Fruit fly (Drosophila melanogaster): ENCODE results near the gene CG31145.
A peak's percentile ranks its signal among the peaks of the same experiment; 100 is the strongest.

Gene CG31145

DNA sequence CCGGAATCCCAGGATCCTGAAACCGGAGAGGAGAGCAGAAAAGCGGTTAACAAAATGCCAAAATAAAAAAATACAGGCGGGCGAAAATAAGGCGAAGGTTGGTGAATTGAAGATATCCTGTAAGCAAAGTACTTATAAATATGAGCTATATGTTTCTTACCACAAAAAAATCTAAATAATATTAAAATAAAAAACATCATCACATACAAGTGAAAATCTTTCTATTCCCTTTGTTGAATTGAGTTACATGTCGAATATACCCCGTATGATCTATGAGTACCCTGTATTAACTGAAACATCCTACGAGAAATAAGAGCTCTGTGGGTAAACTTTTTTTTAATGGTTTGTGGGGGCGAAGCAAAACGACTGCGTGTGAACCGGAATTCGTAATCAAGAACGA, 57.3 kb downstream of the CG31145 start (continued):
- TF ChIP-seq CG10147 (GFP tag; optimal IDR thresholded peaks at IDR 0.05) (peak; percentile 35), CG12155 (GFP tag; optimal IDR thresholded peaks at IDR 0.05) (no peak), sr (GFP tag; IDR thresholded peaks at IDR 0.05) (no peak), gem (tag; optimal IDR thresholded peaks at IDR 0.05) (peak; percentile 44), TFAM (GFP tag; optimal IDR thresholded peaks at IDR 0.05) (no peak), wdn (GFP tag; IDR thresholded peaks at IDR 0.05) (no peak), crc (GFP tag; optimal IDR thresholded peaks at IDR 0.05) (no peak), btn (GFP tag; optimal IDR thresholded peaks at IDR 0.05) (no peak), CG3726 (GFP tag; IDR thresholded peaks at IDR 0.05) (no peak), CG9609 (GFP tag; optimal IDR thresholded peaks at IDR 0.05) (no peak), fd64A (GFP tag; optimal IDR thresholded peaks at IDR 0.05) (no peak), dan (GFP tag; IDR thresholded peaks at IDR 0.05) (no peak), Hmr (GFP tag; optimal IDR thresholded peaks at IDR 0.05) (peak; percentile 52), hth (optimal IDR thresholded peaks at IDR 0.05) (no peak), CG2120 (GFP tag; optimal IDR thresholded peaks at IDR 0.05) (peak; percentile 56), CG4282 (GFP tag; optimal IDR thresholded peaks at IDR 0.05) (no peak), hbn (GFP tag; IDR thresholded peaks at IDR 0.05; ENCODE audit: partially characterized antibody) (no peak), HHEX (GFP tag; optimal IDR thresholded peaks at IDR 0.05) (peak; percentile 15), Kr (GFP tag; optimal IDR thresholded peaks at IDR 0.05) (no peak), ERR (GFP tag; optimal IDR thresholded peaks at IDR 0.05) (no peak), Dip2 (GFP tag; IDR thresholded peaks at IDR 0.05) (no peak), eyg (GFP tag; optimal IDR thresholded peaks at IDR 0.05) (no peak), ssp (GFP tag; IDR thresholded peaks at IDR 0.05) (no peak), CG1233 (GFP tag; optimal IDR thresholded peaks at IDR 0.05) (no peak), CG10274 (GFP tag; optimal IDR thresholded peaks at IDR 0.05) (no peak), Ptx1 (GFP tag; IDR thresholded peaks at IDR 0.05) (peak; percentile 43), al (GFP tag; IDR thresholded peaks at IDR 0.05) (no peak), CkIIα-i1 (GFP tag; IDR thresholded peaks at IDR 0.05) (no peak), CG7987 (GFP tag; optimal IDR thresholded peaks at IDR 0.05) (no peak), CG17385 (GFP tag; optimal IDR thresholded peaks at IDR 0.05) (peak; percentile 24), az2 (GFP tag; optimal IDR thresholded peaks at IDR 0.05) (no peak), CG12769 (tag; optimal IDR thresholded peaks at IDR 0.05) (no peak), wek (GFP tag; optimal IDR thresholded peaks at IDR 0.05) (no peak), B-H2 (GFP tag; optimal IDR thresholded peaks at IDR 0.05) (no peak), CTCF (GFP tag; optimal IDR thresholded peaks at IDR 0.05) (no peak), Bdp1 (GFP tag; optimal IDR thresholded peaks at IDR 0.05) (no peak), nau (GFP tag; optimal IDR thresholded peaks at IDR 0.05) (no peak), vvl (GFP tag; IDR thresholded peaks at IDR 0.05) (0 out of 2 replicates have a peak, but pooled peaks have one; percentile 35), CG31441 (GFP tag; IDR thresholded peaks at IDR 0.05) (no peak), usp (GFP tag; optimal IDR thresholded peaks at IDR 0.05) (no peak), CG2889 (GFP tag; IDR thresholded peaks at IDR 0.05) (no peak), row (GFP tag; IDR thresholded peaks at IDR 0.05) (peak; percentile 63; the same call in 2 of the 3 replicates), Dip3 (GFP tag; optimal IDR thresholded peaks at IDR 0.05) (no peak), CG8478 (optimal IDR thresholded peaks at IDR 0.05) (no peak), PHDP (tag; optimal IDR thresholded peaks at IDR 0.05) (no peak), lilli (GFP tag; optimal IDR thresholded peaks at IDR 0.05) (peak; percentile 25), CG7839 (tag; optimal IDR thresholded peaks at IDR 0.05) (peak; percentile 58), CG15479 (GFP tag; optimal IDR thresholded peaks at IDR 0.05) (no peak), CG12236 (GFP tag; optimal IDR thresholded peaks at IDR 0.05) (no peak), CG17361 (GFP tag; IDR thresholded peaks at IDR 0.05) (no peak), dati (GFP tag; IDR thresholded peaks at IDR 0.05) (no peak), CG5180 (GFP tag; optimal IDR thresholded peaks at IDR 0.05) (no peak), inv (GFP tag; IDR thresholded peaks at IDR 0.05; ENCODE audit: partially characterized antibody) (no peak)

Measured in whole organism, embryonic.